Worm (Caenorhabditis elegans) whole organism, L2 larva: Measurements from ENCODE around the gene nhr-180.

Experiments
- F13H6.1 ChIP-seq: sonication (generic microtip); optimal IDR thresholded peaks from 2 replicates; lab custom pipeline; 2016; ENCODE audit warnings: missing genetic modification characterization, missing compliant biosample characterization
- R02D3.7 ChIP-seq: fragments of 150-350 bp; optimal IDR thresholded peaks from 2 replicates; lab custom pipeline; 2014; ENCODE audit warnings: missing biosample characterization, missing genetic modification characterization
- Y55F3AM.14 ChIP-seq: fragments of 200-800 bp; sonication (Bioruptor generic); optimal IDR thresholded peaks from 2 replicates; lab custom pipeline; 2018; ENCODE audit warnings: mild to moderate bottlenecking, missing genetic modification characterization, missing compliant biosample characterization
- alr-1 ChIP-seq: fragments of 150-350 bp; optimal IDR thresholded peaks from 2 replicates; lab custom pipeline; 2014; ENCODE audit warnings: missing biosample characterization, missing genetic modification characterization
- ama-1 ChIP-seq: fragments of 150-350 bp; optimal IDR thresholded peaks from 2 replicates; lab custom pipeline; 2018; ENCODE audit warnings: inconsistent platforms
- ceh-82 ChIP-seq: fragments of 150-350 bp; optimal IDR thresholded peaks from 2 replicates; lab custom pipeline; 2014; ENCODE audit warnings: missing biosample characterization, missing genetic modification characterization
- crh-2 ChIP-seq: sonication (generic microtip); optimal IDR thresholded peaks from 2 replicates; lab custom pipeline; 2017; ENCODE audit warnings: missing biosample characterization, missing genetic modification characterization
- elt-1 ChIP-seq: fragments of 150-350 bp; optimal IDR thresholded peaks from 2 replicates; lab custom pipeline; 2014; ENCODE audit warnings: missing biosample characterization, missing genetic modification characterization
- fos-1 ChIP-seq: fragments of 150-350 bp; optimal IDR thresholded peaks from 2 replicates; lab custom pipeline; 2014; ENCODE audit warnings: missing biosample characterization, missing genetic modification characterization
- gmeb-1 ChIP-seq: fragments of 150-350 bp; optimal IDR thresholded peaks from 2 replicates; lab custom pipeline; 2014; ENCODE audit warnings: missing biosample characterization, missing genetic modification characterization
- lin-11 ChIP-seq: fragments of 150-350 bp; sonication (generic microtip); optimal IDR thresholded peaks from 2 replicates; lab custom pipeline; 2014; ENCODE audit warnings: missing biosample characterization, missing genetic modification characterization, inconsistent platforms, mixed read lengths
- lin-13 ChIP-seq: fragments of 150-350 bp; optimal IDR thresholded peaks from 2 replicates; lab custom pipeline; 2014; ENCODE audit warnings: missing biosample characterization, missing genetic modification reagents, missing genetic modification characterization
- mab-5 ChIP-seq: fragments of 150-350 bp; optimal IDR thresholded peaks from 2 replicates; lab custom pipeline; 2014; ENCODE audit warnings: missing biosample characterization, missing genetic modification characterization
- mbf-1 ChIP-seq: sonication (generic microtip); optimal IDR thresholded peaks from 2 replicates; lab custom pipeline; 2017; ENCODE audit warnings: missing biosample characterization, missing genetic modification characterization
- mdl-1 ChIP-seq, 2 experiments: fragments of 150-350 bp in 1 of 2; sonication (generic microtip) in 1 of 2; optimal IDR thresholded peaks; 2 replicates each; lab custom pipeline; 2017; ENCODE audit warnings: missing biosample characterization in 2 of 2, missing genetic modification characterization in 2 of 2
- nhr-10 ChIP-seq: sonication (generic microtip); optimal IDR thresholded peaks from 2 replicates; lab custom pipeline; 2017; ENCODE audit warnings: missing biosample characterization, missing genetic modification characterization
- nhr-11 ChIP-seq: fragments of 150-350 bp; optimal IDR thresholded peaks from 2 replicates; lab custom pipeline; 2014; ENCODE audit warnings: missing biosample characterization, missing genetic modification characterization
- nhr-12 ChIP-seq: fragments of 150-350 bp; optimal IDR thresholded peaks from 2 replicates; lab custom pipeline; 2014; ENCODE audit warnings: missing biosample characterization, missing genetic modification characterization
- nhr-129 ChIP-seq: fragments of 150-350 bp; optimal IDR thresholded peaks from 2 replicates; lab custom pipeline; 2014; ENCODE audit warnings: missing biosample characterization, missing genetic modification characterization
- nhr-21 ChIP-seq: fragments of 150-350 bp; optimal IDR thresholded peaks from 2 replicates; lab custom pipeline; 2014; ENCODE audit warnings: missing biosample characterization, missing genetic modification characterization
- nhr-237 ChIP-seq: fragments of 150-350 bp; optimal IDR thresholded peaks from 2 replicates; lab custom pipeline; 2014; ENCODE audit warnings: missing biosample characterization, missing genetic modification characterization
- nhr-25 ChIP-seq: fragments of 150-350 bp; sonication (generic microtip); optimal IDR thresholded peaks from 3 replicates; lab custom pipeline; 2014; ENCODE audit warnings: missing biosample characterization, missing genetic modification characterization
- nhr-6 ChIP-seq: fragments of 150-350 bp; optimal IDR thresholded peaks from 2 replicates; lab custom pipeline; 2014; ENCODE audit warnings: missing biosample characterization, missing genetic modification characterization
- nhr-77 ChIP-seq: fragments of 150-350 bp; optimal IDR thresholded peaks from 2 replicates; lab custom pipeline; 2014; ENCODE audit warnings: missing biosample characterization, missing genetic modification characterization
- peb-1 ChIP-seq: fragments of 150-350 bp; optimal IDR thresholded peaks from 2 replicates; lab custom pipeline; 2014; ENCODE audit warnings: missing biosample characterization, missing genetic modification characterization
- sem-4 ChIP-seq: fragments of 150-350 bp; optimal IDR thresholded peaks from 2 replicates; lab custom pipeline; 2014; ENCODE audit warnings: missing biosample characterization, missing genetic modification reagents, missing genetic modification characterization
- sma-9 ChIP-seq, 2 experiments: fragments of 150-350 bp in 1 of 2; sonication (generic microtip) in 1 of 2; optimal IDR thresholded peaks; 2 replicates each; lab custom pipeline; 2014 to 2016; ENCODE audit warnings: missing genetic modification characterization in 2 of 2, mild to moderate bottlenecking in 1 of 2, missing biosample characterization in 1 of 2, missing compliant biosample characterization in 1 of 2, missing genetic modification reagents in 1 of 2, moderate library complexity in 1 of 2
- snpc-4 ChIP-seq: fragments of 150-350 bp; optimal IDR thresholded peaks from 2 replicates; lab custom pipeline; 2014; ENCODE audit warnings: missing biosample characterization, missing genetic modification characterization
- unc-39 ChIP-seq: fragments of 150-350 bp; optimal IDR thresholded peaks from 2 replicates; lab custom pipeline; 2014; ENCODE audit warnings: missing biosample characterization, missing genetic modification characterization
- unc-55 ChIP-seq: fragments of 150-350 bp; sonication (generic microtip); optimal IDR thresholded peaks from 3 replicates; lab custom pipeline; 2014; ENCODE audit warnings: missing biosample characterization, missing genetic modification reagents, missing genetic modification characterization
- unc-62 ChIP-seq: fragments of 150-350 bp; optimal IDR thresholded peaks from 2 replicates; lab custom pipeline; 2014; ENCODE audit warnings: missing biosample characterization, missing genetic modification reagents, missing genetic modification characterization
- zag-1 ChIP-seq: fragments of 150-350 bp; optimal IDR thresholded peaks from 2 replicates; lab custom pipeline; 2014; ENCODE audit warnings: missing biosample characterization, missing genetic modification characterization
- ztf-11 ChIP-seq: sonication (generic microtip); optimal IDR thresholded peaks from 2 replicates; lab custom pipeline; 2017; ENCODE audit warnings: missing biosample characterization, missing genetic modification characterization
- ztf-4 ChIP-seq: fragments of 150-350 bp; optimal IDR thresholded peaks from 2 replicates; lab custom pipeline; 2014; ENCODE audit warnings: missing biosample characterization, missing genetic modification characterization

nhr-180 gene

ce11 chrV:689538-689937 is 22.2 kb upstream of the nhr-180 start:
- TF ChIP-seq gmeb-1 (no peak), zag-1 (no peak), fos-1 (no peak), ztf-11 (no peak), mab-5 (tag; lab: Kevin White, UChicago) (no peak), nhr-11 (tag; lab: Kevin White, UChicago) (no peak), snpc-4 (no peak), nhr-6 (tag; lab: Kevin White, UChicago) (no peak), lin-13 (no peak), F13H6.1 (tag; lab: Kevin White, UChicago) (no peak), unc-55 (GFP tag; lab: Kevin White, UChicago) (no peak), sma-9 (GFP tag; optimal IDR thresholded peaks at IDR 0.05; lab: Kevin White, UChicago) (no peak), sma-9 (tag; optimal IDR thresholded peaks at IDR 0.05; lab: Kevin White, UChicago) (no peak), crh-2 (tag; lab: Kevin White, UChicago) (no peak), R02D3.7 (tag; lab: Kevin White, UChicago) (no peak), nhr-21 (tag; lab: Kevin White, UChicago) (no peak), ceh-82 (tag; lab: Kevin White, UChicago) (no peak), nhr-129 (no peak), lin-11 (tag; lab: Kevin White, UChicago) (no peak), elt-1 (tag; lab: Kevin White, UChicago) (no peak), nhr-237 (no peak)
- TF ChIP-seq, all 48 proteins: peak for 0

ce11 chrV:687384-687783 is 20.1 kb upstream of the nhr-180 start, which contains the start of gene H25P19.1:
H25P19.1 (plus strand) TSS chrV:687684.
- TF ChIP-seq unc-62 (GFP tag; lab: Kevin White, UChicago) (no peak), nhr-129 (no peak), lin-13 (no peak), Y55F3AM.14 (GFP tag; lab: Kevin White, UChicago) (no peak), zag-1 (no peak), nhr-10 (no peak), unc-55 (GFP tag; lab: Kevin White, UChicago) (no peak)

ce11 chrV:683858-684257 is 16.5 kb upstream of the nhr-180 start, which contains the start of gene F31F4.1:
F31F4.1 (plus strand) TSS chrV:684060.
- TF ChIP-seq fos-1 (peak; percentile 29), ama-1 (lab: Kevin White, UChicago) (no peak)

- TF ChIP-seq peb-1 (tag; lab: Kevin White, UChicago), result no peak
- TF ChIP-seq unc-62 (GFP tag; lab: Kevin White, UChicago), result no peak
- TF ChIP-seq unc-39 (tag; lab: Kevin White, UChicago), result no peak
- TF ChIP-seq nhr-25 (tag; lab: Kevin White, UChicago), result no peak
- TF ChIP-seq elt-1 (tag; lab: Kevin White, UChicago), result no peak
- TF ChIP-seq sem-4 (tag; lab: Kevin White, UChicago), result no peak
- TF ChIP-seq fos-1, result no peak
- no peak for TF ChIP-seq nhr-11 (tag; lab: Kevin White, UChicago)
- no peak for TF ChIP-seq mbf-1 (tag; lab: Kevin White, UChicago)
- TF ChIP-seq unc-55 (GFP tag; lab: Kevin White, UChicago), result no peak
- no peak for TF ChIP-seq nhr-129
- no peak for TF ChIP-seq gmeb-1
- no peak for TF ChIP-seq mdl-1 (tag; optimal IDR thresholded peaks at IDR 0.05; lab: Kevin White, UChicago)
- TF ChIP-seq zag-1, result no peak
- TF ChIP-seq nhr-77 (tag; lab: Kevin White, UChicago), result no peak
- TF ChIP-seq nhr-21 (tag; lab: Kevin White, UChicago), result no peak
- no peak for TF ChIP-seq nhr-10
- TF ChIP-seq ztf-11, result no peak
- TF ChIP-seq ceh-82 (tag; lab: Kevin White, UChicago), result no peak
- TF ChIP-seq ztf-4 (tag; lab: Kevin White, UChicago), result no peak
Observed at ce11 chrV:682031-682430, 14.7 kb upstream of the nhr-180 start, which contains the start of gene srx-23. srx-23 (plus strand) TSS chrV:682331.

- TF ChIP-seq unc-62 (GFP tag; lab: Kevin White, UChicago), result no peak
- no peak for TF ChIP-seq nhr-12 (tag; lab: Kevin White, UChicago)
- TF ChIP-seq alr-1 (tag; lab: Kevin White, UChicago), result no peak
- TF ChIP-seq gmeb-1, result no peak
- TF ChIP-seq nhr-77 (tag; lab: Kevin White, UChicago), result no peak
Observed at ce11 chrV:679663-680062, 12.4 kb upstream of the nhr-180 start, which contains the start of gene srx-22. srx-22 (plus strand) TSS chrV:679963.
